Fruit fly (Drosophila melanogaster) whole organism, adult: ENCODE measurements around the gene hyd.

Experiments used
- CG11617 ChIP-seq: fragments of 200-800 bp; sonication (Bioruptor generic); optimal IDR thresholded peaks from 2 replicates; lab custom pipeline; 2017; ENCODE audit warnings: mild to moderate bottlenecking, missing biosample characterization, missing genetic modification reagents, missing genetic modification characterization
- CG12768 ChIP-seq: fragments of 200-800 bp; sonication (Bioruptor generic); optimal IDR thresholded peaks from 2 replicates; lab custom pipeline; 2017; ENCODE audit warnings: missing biosample characterization, missing genetic modification characterization, mild to moderate bottlenecking, moderate library complexity, missing genetic modification reagents
- CG14711 ChIP-seq: fragments of 200-800 bp; sonication (Bioruptor generic); optimal IDR thresholded peaks from 2 replicates; lab custom pipeline; 2018; ENCODE audit warnings: missing biosample characterization, mild to moderate bottlenecking, missing genetic modification characterization, moderate library complexity
- CG1620 ChIP-seq: fragments of 200-800 bp; sonication (Bioruptor generic); optimal IDR thresholded peaks from 2 replicates; lab custom pipeline; 2016; ENCODE audit warnings: missing biosample characterization, missing genetic modification characterization
- CG33017 ChIP-seq: fragments of 200-800 bp; sonication (Bioruptor generic); optimal IDR thresholded peaks from 2 replicates; lab custom pipeline; 2018; ENCODE audit warnings: missing biosample characterization, mild to moderate bottlenecking, missing genetic modification characterization, moderate library complexity
- CG5204 ChIP-seq: fragments of 200-800 bp; sonication (Bioruptor generic); optimal IDR thresholded peaks from 2 replicates; lab custom pipeline; 2016; ENCODE audit warnings: missing biosample characterization, missing genetic modification characterization
- CG7045 ChIP-seq: fragments of 200-800 bp; sonication (Bioruptor generic); optimal IDR thresholded peaks from 2 replicates; lab custom pipeline; 2017; ENCODE audit warnings: missing biosample characterization, mild to moderate bottlenecking, missing genetic modification characterization
- CG7101 ChIP-seq: fragments of 200-800 bp; sonication (Bioruptor generic); optimal IDR thresholded peaks from 2 replicates; lab custom pipeline; 2018; ENCODE audit warnings: missing biosample characterization, mild to moderate bottlenecking, missing genetic modification characterization, moderate library complexity
- Clk ChIP-seq: fragments of 200-800 bp; sonication (Bioruptor generic); optimal IDR thresholded peaks from 2 replicates; lab custom pipeline; 2017; ENCODE audit warnings: missing biosample characterization, missing genetic modification characterization
- Crg-1 ChIP-seq: fragments of 200-800 bp; sonication (Bioruptor generic); optimal IDR thresholded peaks from 2 replicates; lab custom pipeline; 2016; ENCODE audit warnings: missing biosample characterization, missing genetic modification characterization
- Hr96 ChIP-seq: fragments of 200-800 bp; sonication (Bioruptor generic); optimal IDR thresholded peaks from 2 replicates; lab custom pipeline; 2016; ENCODE audit warnings: missing biosample characterization, missing genetic modification characterization
- Mnt ChIP-seq: fragments of 200-800 bp; sonication (Bioruptor generic); optimal IDR thresholded peaks from 2 replicates; lab custom pipeline; 2016; ENCODE audit warnings: missing biosample characterization, mild to moderate bottlenecking, missing genetic modification characterization
- bab1 ChIP-seq: fragments of 200-800 bp; sonication (Bioruptor generic); optimal IDR thresholded peaks from 3 replicates; lab custom pipeline; 2019; ENCODE audit warnings: missing biosample characterization, mild to moderate bottlenecking, missing genetic modification characterization, moderate library complexity
- cic ChIP-seq: fragments of 200-800 bp; sonication (Bioruptor generic); optimal IDR thresholded peaks from 2 replicates; lab custom pipeline; 2017; ENCODE audit warnings: missing biosample characterization, mild to moderate bottlenecking, missing genetic modification characterization, moderate library complexity
- cnc ChIP-seq, 2 experiments: fragments of >200 bp; optimal IDR thresholded peaks; 2 replicates each; lab custom pipeline; 2017
- kay ChIP-seq: fragments of 200-800 bp; sonication (Bioruptor generic); peaks from one replicate; lab custom pipeline; 2016; ENCODE audit warnings: missing biosample characterization, missing genetic modification characterization, borderline replicate concordance
- ovo ChIP-seq: fragments of 200-800 bp; sonication (Bioruptor generic); optimal IDR thresholded peaks from 2 replicates; lab custom pipeline; 2016; ENCODE audit warnings: missing biosample characterization, missing genetic modification characterization
- pad ChIP-seq: fragments of 200-800 bp; sonication (Bioruptor generic); optimal IDR thresholded peaks from 3 replicates; lab custom pipeline; 2017; ENCODE audit warnings: missing biosample characterization, missing genetic modification characterization, mild to moderate bottlenecking, moderate library complexity, missing genetic modification reagents
- tj ChIP-seq: fragments of 200-800 bp; sonication (Bioruptor generic); optimal IDR thresholded peaks from 3 replicates; lab custom pipeline; 2017; ENCODE audit warnings: missing biosample characterization, mild to moderate bottlenecking, missing genetic modification characterization, moderate library complexity
- toe ChIP-seq: fragments of 200-800 bp; sonication (Bioruptor generic); optimal IDR thresholded peaks from 2 replicates; lab custom pipeline; 2016; ENCODE audit warnings: missing biosample characterization, missing genetic modification characterization

hyd gene

DNA sequence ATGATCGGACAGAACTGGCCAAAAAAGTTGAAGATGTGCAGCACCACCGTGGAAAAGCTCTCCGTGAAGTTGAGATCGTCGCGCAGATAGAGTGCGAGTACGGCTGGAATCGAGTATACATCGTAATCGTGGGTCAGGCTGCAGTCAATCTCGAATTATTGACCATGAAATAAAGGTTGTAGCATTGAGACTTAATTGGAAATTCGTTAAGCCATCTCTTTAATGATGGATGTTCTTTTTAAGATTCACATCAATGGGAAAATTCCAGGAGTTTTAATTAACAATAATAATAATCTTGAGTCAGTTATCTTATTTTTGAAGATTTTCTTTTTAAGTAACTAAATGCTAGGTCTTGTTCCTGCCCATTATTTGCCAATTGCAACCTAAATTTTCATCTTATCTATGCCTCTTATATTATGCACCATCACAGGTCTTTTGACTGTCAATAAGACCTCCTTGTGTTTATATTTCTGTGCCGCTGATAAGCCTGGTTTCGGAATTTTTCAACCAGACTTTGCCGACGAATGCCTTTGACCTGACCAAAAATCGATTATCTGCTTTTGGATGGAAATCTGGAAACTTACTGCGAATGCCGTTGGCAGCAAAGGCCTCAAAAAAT lies 42.2 kb downstream of the hyd start:
- TF ChIP-seq CG1620 (GFP tag; lab: Kevin White, UChicago) (no peak), ovo (no peak), cnc (optimal IDR thresholded peaks at IDR 0.05; lab: Kevin White, UChicago) (no peak), CG5204 (GFP tag; lab: Kevin White, UChicago) (no peak), Clk (GFP tag; lab: Kevin White, UChicago) (no peak), toe (no peak), pad (GFP tag; lab: Kevin White, UChicago) (no peak), kay (no peak), CG11617 (no peak), Mnt (no peak), Crg-1 (no peak), CG7045 (no peak), bab1 (GFP tag; lab: Kevin White, UChicago) (no peak), CG14711 (tag; lab: Kevin White, UChicago) (no peak), CG33017 (tag; lab: Kevin White, UChicago) (no peak), Hr96 (GFP tag; lab: Kevin White, UChicago) (no peak)

DNA sequence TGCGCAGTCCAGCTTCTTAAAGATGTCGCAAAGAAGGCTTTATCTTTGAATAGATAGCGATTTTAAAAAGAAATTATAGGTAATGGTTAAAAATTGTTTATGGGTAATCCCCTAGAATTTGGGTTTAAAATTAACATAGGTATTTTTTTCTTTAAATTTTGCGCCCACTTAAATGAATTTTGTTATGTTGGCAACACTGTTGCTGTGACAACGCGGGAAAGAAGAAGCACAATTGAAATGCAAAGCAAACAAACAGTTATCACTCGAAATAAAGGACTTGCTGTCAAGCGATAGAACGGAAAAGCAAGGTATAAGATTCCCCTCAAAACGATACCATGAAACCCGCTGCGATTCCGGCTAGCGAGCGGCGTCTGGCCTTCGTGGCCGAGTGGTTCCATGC lies 45.7 kb downstream of the hyd start, which contains the start of gene nmdyn-D7:
Gene nmdyn-D7, plus strand, starts transcription at position 194 of the 400 bp plus-strand sequence.
- TF ChIP-seq Hr96 (GFP tag; lab: Kevin White, UChicago) = no peak
- no peak for TF ChIP-seq CG12768
- TF ChIP-seq toe = no peak
- peak; percentile 89 for TF ChIP-seq CG14711 (tag; lab: Kevin White, UChicago)

DNA sequence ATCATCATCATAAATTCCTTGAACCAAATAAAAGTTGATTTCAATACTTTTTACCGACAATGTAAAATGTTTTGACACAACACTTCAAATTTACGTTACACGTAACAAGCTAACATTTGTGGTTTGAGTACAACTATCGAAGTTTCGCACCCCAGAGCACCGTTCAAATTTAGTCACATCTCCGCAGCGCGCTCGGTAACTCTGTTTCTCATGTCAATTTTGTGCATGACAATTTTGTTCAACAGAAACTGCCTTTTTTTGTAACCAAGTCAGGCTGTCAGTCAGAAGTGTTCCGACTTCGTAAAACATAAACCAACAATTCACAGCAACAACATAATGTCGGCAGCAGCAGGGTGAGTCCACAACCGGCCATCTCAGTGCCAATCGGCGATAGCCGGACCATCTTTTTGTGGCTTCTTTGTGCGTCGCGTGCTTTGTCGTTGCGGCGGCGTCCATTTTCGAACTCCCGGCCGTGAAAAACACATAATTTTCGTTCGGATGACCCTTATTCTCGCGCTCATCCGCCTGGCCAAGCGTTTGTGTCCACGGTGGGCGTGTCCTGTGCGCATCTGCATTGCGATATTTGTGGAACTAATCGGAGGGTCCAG lies 47.6 kb downstream of the hyd start, which contains the start of gene p23:
Gene p23, plus strand, starts transcription at position 194 of the 608 bp plus-strand sequence.
- TF ChIP-seq Hr96 (GFP tag; lab: Kevin White, UChicago) (no peak), pad (GFP tag; lab: Kevin White, UChicago) (peak; percentile 4), CG14711 (tag; lab: Kevin White, UChicago) (peak; percentile 88), CG7101 (tag; lab: Kevin White, UChicago) (peak; percentile 12), tj (GFP tag; lab: Kevin White, UChicago) (no peak), Mnt (peak; percentile 39), bab1 (GFP tag; lab: Kevin White, UChicago) (peak; percentile 61), CG1620 (GFP tag; lab: Kevin White, UChicago) (peak; percentile 49), ovo (peak; percentile 18)

DNA sequence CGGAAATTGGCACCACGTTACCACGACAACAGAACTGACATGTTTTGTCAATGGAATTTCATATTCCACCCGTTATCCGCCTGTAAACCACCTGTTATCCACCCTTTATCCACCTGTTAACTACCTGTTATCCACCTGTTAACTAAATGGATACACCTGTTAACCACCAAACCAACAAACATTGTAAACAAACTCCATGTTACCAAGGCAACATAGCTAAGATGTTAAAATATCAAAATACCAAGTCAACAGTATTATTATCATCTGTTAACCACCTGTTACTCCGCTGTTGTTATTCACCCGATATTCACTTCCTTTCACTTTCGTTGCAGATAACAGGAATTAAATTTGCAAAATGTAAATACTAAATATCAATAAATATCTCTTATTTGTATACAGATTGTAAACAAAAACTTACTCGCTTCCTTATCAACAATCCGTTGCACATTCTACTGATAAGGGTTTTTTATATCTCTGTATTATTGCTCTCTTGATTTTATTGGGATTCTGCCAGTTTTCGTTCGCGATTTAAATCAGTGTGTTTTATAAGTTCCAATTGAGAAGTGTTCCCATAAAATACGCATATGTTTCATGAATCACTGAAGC lies 50.3 kb downstream of the hyd start, which contains the start of gene Nepl12:
Gene Nepl12, plus strand, starts transcription at position 556 of the 606 bp plus-strand sequence.
- TF ChIP-seq Clk (GFP tag; lab: Kevin White, UChicago) (no peak), kay (no peak), ovo (peak; percentile 3), tj (GFP tag; lab: Kevin White, UChicago) (no peak), Mnt (peak; percentile 5), bab1 (GFP tag; lab: Kevin White, UChicago) (no peak), pad (GFP tag; lab: Kevin White, UChicago) (peak; percentile 7), Crg-1 (no peak), cnc (optimal IDR thresholded peaks at IDR 0.05; lab: Kevin White, UChicago) (no peak), CG5204 (GFP tag; lab: Kevin White, UChicago) (no peak), CG14711 (tag; lab: Kevin White, UChicago) (no peak), CG12768 (peak; percentile 63), CG7045 (no peak), Hr96 (GFP tag; lab: Kevin White, UChicago) (no peak), CG11617 (no peak), CG7101 (tag; lab: Kevin White, UChicago) (no peak), toe (no peak), CG1620 (GFP tag; lab: Kevin White, UChicago) (no peak), CG33017 (tag; lab: Kevin White, UChicago) (no peak), cic (GFP tag; lab: Kevin White, UChicago) (peak; percentile 80)

DNA sequence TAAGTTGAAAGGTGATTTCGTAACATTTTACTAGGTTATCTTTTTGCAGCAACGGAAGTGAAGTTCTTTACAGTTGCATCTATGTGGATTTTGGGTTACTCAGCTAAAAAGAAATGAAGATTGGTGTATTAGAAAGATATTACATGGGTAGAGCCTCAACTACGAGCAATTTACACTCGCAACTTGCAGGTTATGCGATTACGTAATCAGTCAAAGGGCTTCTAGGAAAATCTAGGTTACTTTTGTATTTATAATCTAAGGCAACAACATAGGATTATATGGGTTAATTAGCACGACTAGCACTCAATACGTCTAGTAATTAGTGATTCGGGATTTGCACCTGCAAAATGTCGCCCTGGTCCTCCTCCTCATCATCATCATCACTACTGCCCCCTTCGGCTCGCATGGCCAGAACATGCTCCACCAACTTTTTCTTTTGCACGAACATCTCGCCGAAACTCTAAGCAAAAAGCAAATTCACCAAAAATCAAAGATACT lies 51.2 kb downstream of the hyd start, which contains the start of gene Dhc1:
Gene Dhc1, minus strand, starts transcription at position 448 of the 498 bp plus-strand sequence.
- TF ChIP-seq CG7045 (no peak), bab1 (GFP tag; lab: Kevin White, UChicago) (no peak), tj (GFP tag; lab: Kevin White, UChicago) (no peak), CG11617 (no peak), CG1620 (GFP tag; lab: Kevin White, UChicago) (no peak), cnc (optimal IDR thresholded peaks at IDR 0.05; lab: Kevin White, UChicago) (no peak), pad (GFP tag; lab: Kevin White, UChicago) (no peak), cic (GFP tag; lab: Kevin White, UChicago) (no peak), Clk (GFP tag; lab: Kevin White, UChicago) (no peak), CG5204 (GFP tag; lab: Kevin White, UChicago) (no peak)

DNA sequence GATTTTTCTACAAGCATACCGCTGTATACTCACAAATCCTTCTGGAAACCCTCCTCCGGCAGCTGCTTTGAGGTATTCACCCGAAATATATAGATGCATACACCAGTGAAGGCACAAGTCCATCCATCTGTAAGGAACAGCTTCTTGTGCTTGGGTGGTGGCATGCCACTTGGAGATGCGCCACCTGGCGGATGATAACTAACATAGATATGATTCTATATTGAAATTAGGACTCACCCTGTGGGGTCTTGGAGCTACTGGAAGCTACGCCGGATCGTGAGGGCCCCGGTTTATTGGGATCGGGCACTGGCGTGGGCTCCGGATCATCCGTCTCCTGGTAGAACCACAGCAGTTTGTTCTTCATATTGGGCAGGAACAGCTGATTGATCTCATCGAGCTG lies 52.2 kb downstream of the hyd start:
- TF ChIP-seq cnc (optimal IDR thresholded peaks at IDR 0.05; lab: Kevin White, UChicago) (no peak), tj (GFP tag; lab: Kevin White, UChicago) (no peak)
